Worm (Caenorhabditis elegans) whole organism, L4/young adult: ENCODE results near the gene F01D5.10.

Experiments used
- W03F9.2 ChIP-seq: fragments of 150-350 bp; optimal IDR thresholded peaks from 2 replicates; lab custom pipeline; 2014; ENCODE audit warnings: missing biosample characterization, missing genetic modification characterization
- dao-5 ChIP-seq: sonication (generic microtip); optimal IDR thresholded peaks from 2 replicates; lab custom pipeline; 2016; ENCODE audit warnings: missing genotype, missing genetic modification characterization, moderate library complexity, missing compliant biosample characterization
- him-1 ChIP-seq: sonication (generic microtip); optimal IDR thresholded peaks from 2 replicates; lab custom pipeline; 2016; ENCODE audit warnings: missing genotype, missing genetic modification reagents, missing genetic modification characterization, missing compliant biosample characterization

The F01D5.10 gene

DNA sequence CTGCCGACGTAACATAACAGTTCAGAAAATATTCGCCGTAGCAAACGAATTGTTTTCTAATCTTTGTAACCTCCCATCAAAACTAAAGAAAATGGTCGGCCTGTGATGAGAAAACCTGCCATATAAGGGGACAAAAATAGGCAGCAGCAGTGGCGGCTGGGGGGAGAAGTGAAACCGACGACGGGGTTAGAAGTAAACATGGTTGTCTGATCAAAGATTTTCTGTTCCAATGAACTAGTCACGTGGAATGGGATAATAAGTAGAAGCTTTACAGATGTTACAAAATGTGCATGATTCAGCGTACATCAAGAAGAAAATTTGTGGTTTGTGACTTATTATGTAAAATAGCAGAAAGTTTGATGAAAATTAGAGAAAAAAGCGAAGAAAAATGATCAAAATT is 24.1 kb upstream of the F01D5.10 start:
- no peak for TF ChIP-seq dao-5 (tag; lab: Kevin White, UChicago)
- TF ChIP-seq him-1 (tag; lab: Kevin White, UChicago), result no peak
- no peak for TF ChIP-seq W03F9.2 (tag; lab: Kevin White, UChicago)

- TF ChIP-seq W03F9.2 (tag; lab: Kevin White, UChicago) (peak; percentile 33), dao-5 (tag; lab: Kevin White, UChicago) (no peak), him-1 (tag; lab: Kevin White, UChicago) (peak; percentile 83)
Observed at ce11 chrII:14044199-14044598, 23.1 kb upstream of the F01D5.10 start.

ce11 chrII:14042836-14043604 is 21.9 kb upstream of the F01D5.10 start:
- TF ChIP-seq W03F9.2 (tag; lab: Kevin White, UChicago) (no peak), him-1 (tag; lab: Kevin White, UChicago) (no peak)

DNA sequence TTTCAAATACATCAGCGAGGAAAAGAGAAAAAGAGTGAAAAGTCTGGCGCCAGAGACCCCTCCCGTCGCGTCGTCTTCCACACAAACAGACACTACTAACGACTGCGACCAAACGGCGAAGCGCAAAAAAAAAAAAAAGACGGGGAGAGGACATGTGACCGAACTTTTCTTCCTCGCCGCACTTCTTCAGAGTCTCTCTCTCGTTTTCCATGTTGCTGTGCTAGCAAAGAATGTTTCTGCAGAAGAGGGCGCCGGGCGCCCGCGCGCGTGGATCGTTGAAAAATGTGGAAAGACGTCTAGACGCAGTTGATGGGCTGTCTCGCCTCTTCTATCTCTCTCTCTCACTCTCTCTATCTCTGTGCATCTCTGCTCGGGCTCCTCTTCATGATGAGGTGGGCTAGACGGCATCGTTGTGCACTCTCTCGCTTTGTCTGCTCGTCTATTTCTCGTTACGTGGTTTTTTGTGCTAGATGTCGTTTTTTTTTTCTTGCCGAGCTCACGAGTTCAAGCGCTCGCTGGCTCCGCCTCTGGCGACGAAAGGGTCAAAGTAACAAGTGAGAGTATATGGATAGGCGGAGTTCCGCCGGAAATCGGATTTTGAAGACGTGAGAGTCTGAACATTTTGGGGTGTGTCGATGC is 19.2 kb upstream of the F01D5.10 start:
- TF ChIP-seq W03F9.2 (tag; lab: Kevin White, UChicago), result peak; percentile 39
- peak; percentile 91 for TF ChIP-seq him-1 (tag; lab: Kevin White, UChicago)
- TF ChIP-seq dao-5 (tag; lab: Kevin White, UChicago), result peak; percentile 19

- TF ChIP-seq him-1 (tag; lab: Kevin White, UChicago) (no peak), dao-5 (tag; lab: Kevin White, UChicago) (no peak), W03F9.2 (tag; lab: Kevin White, UChicago) (no peak)
Observed at ce11 chrII:14039811-14040203, 18.7 kb upstream of the F01D5.10 start.

DNA sequence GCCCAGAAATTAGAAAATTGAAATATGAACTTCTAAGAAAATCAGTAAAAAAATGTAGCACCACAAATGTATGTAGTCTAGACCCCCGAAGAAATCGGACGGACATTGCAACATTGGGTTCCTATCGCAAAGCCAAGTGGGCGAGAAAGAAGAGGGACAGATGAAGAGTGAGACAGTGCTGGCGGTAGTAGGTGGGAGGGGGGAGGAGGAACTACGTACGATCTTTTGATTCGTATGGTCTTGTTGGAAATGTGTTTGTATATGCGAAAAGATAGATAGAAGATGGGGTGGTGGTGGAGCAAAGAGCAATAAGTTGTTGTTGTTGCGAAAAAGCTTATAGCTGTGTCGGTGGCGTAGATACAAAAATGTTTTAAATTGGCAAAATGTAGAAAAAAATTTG is 17.2 kb upstream of the F01D5.10 start:
- TF ChIP-seq W03F9.2 (tag; lab: Kevin White, UChicago) (no peak), him-1 (tag; lab: Kevin White, UChicago) (no peak), dao-5 (tag; lab: Kevin White, UChicago) (no peak)

DNA sequence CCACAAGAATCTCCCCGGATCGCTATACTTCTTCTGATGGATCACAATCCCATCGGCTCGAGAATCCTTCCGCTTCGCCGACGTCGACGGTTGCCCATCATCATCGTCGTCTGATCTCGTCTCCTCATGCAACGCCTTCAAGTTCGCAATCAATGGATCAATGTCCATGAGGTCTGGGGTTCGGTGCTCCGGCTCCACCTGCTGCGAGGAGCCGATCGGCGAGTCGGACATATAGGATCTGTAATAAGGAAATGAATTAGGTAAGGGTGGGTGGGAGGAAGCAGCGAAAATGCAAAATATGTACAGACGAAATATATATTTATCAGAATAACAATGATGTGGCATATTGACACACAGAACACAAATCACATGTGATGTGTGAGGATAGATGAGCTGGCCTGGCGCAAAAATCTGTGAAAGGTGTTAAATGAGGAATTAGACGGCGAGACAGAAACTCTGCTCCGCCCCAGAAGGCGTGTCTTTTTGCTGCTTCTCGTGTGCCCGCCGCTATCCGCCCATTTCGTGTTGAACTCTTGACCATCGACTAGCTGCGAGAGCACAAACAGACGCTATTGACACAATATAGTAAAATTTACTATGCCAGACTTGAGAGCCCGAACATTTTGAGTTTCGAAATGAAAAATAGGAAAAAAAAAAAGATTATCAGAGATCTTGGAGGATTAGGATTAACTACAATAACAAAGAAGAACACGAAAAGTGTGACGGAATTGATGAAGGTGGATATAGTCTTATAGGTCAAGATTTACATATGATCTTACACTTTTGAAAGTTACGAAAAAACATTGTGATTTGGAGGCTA is 16.6 kb upstream of the F01D5.10 start:
- no peak for TF ChIP-seq dao-5 (tag; lab: Kevin White, UChicago)
- no peak for TF ChIP-seq him-1 (tag; lab: Kevin White, UChicago)
- TF ChIP-seq W03F9.2 (tag; lab: Kevin White, UChicago), result no peak

DNA sequence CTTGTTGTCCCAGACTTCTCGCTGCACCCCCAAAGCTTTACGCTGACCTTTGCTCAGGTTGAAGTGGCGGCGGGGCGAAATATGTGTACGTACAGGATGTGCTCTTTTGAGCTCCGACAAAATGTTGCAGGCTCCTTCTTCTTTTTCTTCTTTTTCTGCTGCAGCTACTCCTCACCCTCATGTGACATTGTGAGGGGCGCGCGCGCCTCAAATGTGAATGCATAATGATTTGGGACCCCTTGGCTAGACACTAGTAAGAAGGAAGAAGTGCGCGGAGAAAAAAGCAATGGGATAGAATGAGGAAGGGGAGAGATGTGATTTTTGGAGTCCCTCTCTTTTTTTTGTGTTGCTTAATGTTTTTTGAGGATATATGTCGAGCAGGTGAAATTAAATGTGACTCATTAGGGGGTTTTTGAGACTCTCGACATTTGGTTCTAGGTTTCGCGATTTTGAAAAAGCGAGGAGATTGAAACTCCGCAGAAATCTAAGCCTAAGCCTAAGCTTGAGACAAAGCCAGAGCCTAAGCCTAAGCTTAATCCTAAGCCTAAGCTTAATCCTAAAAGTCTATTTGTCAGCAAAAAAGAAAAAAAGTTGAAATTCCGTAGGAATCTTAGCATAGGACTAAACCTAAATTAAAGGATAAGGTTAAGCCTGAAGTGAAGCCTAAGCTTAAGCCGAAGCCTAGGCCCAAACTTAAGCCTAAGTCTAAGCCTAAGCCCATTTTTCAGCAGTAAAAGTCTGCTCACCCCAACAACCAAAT is 15.8 kb upstream of the F01D5.10 start:
- no peak for TF ChIP-seq W03F9.2 (tag; lab: Kevin White, UChicago)
- no peak for TF ChIP-seq dao-5 (tag; lab: Kevin White, UChicago)
- TF ChIP-seq him-1 (tag; lab: Kevin White, UChicago), result peak; percentile 55

DNA sequence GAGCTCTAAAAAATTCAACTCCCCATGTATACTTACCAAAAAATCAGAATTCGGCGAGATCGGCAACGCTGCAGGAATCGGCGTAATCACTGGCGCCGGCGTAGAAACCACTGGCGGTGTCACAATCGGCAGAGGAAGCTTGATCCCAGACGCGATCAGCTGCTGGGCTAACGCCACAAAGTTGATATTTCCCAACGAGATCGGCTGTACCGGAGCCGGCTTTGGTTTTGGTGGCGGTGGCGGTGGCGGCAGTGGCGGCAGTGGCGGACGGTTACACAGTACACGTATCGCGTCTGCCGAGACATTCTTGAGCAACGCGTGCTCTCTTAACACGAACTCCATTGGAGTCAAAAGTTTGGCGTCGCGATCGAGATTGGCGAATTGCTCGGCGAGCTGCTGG is 13.4 kb upstream of the F01D5.10 start:
- TF ChIP-seq him-1 (tag; lab: Kevin White, UChicago) (no peak), W03F9.2 (tag; lab: Kevin White, UChicago) (no peak), dao-5 (tag; lab: Kevin White, UChicago) (no peak)

- TF ChIP-seq him-1 (tag; lab: Kevin White, UChicago) (peak; percentile 75), dao-5 (tag; lab: Kevin White, UChicago) (no peak), W03F9.2 (tag; lab: Kevin White, UChicago) (no peak)
Observed at ce11 chrII:14032705-14033104, 11.6 kb upstream of the F01D5.10 start.

ce11 chrII:14018887-14019286 is 2.2 kb downstream of the F01D5.10 start:
- no peak for TF ChIP-seq him-1 (tag; lab: Kevin White, UChicago)
- no peak for TF ChIP-seq W03F9.2 (tag; lab: Kevin White, UChicago)
- no peak for TF ChIP-seq dao-5 (tag; lab: Kevin White, UChicago)

DNA sequence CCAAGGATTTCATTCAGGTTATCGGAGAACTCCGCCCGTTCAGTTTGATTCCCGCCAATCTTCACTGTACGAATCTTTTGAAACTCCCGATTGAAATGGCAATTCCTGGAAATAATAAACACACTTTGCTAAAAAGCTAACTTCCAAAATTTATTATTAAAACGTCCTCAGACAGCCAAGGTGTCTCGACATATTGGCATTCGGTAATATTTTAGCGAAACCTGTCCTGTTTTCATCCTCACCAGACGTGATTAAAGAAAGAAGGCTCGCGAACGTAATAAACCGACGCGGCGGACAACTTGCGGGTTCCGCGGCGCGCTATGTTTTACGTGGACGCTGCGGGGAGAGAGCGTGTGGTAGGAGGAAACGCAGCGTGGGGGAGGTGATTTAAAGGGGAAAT is 2.9 kb downstream of the F01D5.10 start:
- peak; percentile 61 for TF ChIP-seq W03F9.2 (tag; lab: Kevin White, UChicago)
- no peak for TF ChIP-seq him-1 (tag; lab: Kevin White, UChicago)
- TF ChIP-seq dao-5 (tag; lab: Kevin White, UChicago), result peak; percentile 45
